Fruit fly (Drosophila melanogaster) whole organism, embryonic: ENCODE results near the gene CG34125.

ENCODE experiments used
- Atf-2 ChIP-seq: fragments of 200-800 bp; sonication (Bioruptor generic); optimal IDR thresholded peaks from 2 replicates; lab custom pipeline; 2016; ENCODE audit warnings: missing biosample characterization, missing genetic modification characterization
- Atf3 ChIP-seq: fragments of 200-800 bp; sonication (Bioruptor generic); optimal IDR thresholded peaks from 3 replicates; lab custom pipeline; 2016; ENCODE audit warnings: missing biosample characterization, missing genetic modification characterization
- CG10147 ChIP-seq: fragments of 200-800 bp; sonication (Bioruptor generic); optimal IDR thresholded peaks from 2 replicates; lab custom pipeline; 2019; ENCODE audit warnings: missing biosample characterization, mild to moderate bottlenecking, missing genetic modification characterization, moderate library complexity
- CG11456 ChIP-seq: fragments of 200-800 bp; sonication (Bioruptor generic); IDR thresholded peaks from 3 replicates; pipeline ENCODE4 v1.3.6; 2022; ENCODE audit warnings: missing biosample characterization, missing genetic modification characterization
- CG11696 ChIP-seq: fragments of 200-800 bp; sonication (Bioruptor generic); IDR thresholded peaks from 2 replicates; pipeline ENCODE4 v1.3.6; 2022; ENCODE audit warnings: missing biosample characterization, missing genetic modification characterization
- CG12104 ChIP-seq: fragments of 200-800 bp; sonication (Bioruptor generic); optimal IDR thresholded peaks from 3 replicates; lab custom pipeline; 2016; ENCODE audit warnings: missing biosample characterization, missing genetic modification characterization
- CG12744 ChIP-seq: fragments of 200-800 bp; sonication (Bioruptor generic); optimal IDR thresholded peaks from 2 replicates; lab custom pipeline; 2016; ENCODE audit warnings: missing biosample characterization, missing genetic modification characterization
- CG13123 ChIP-seq: fragments of 200-800 bp; sonication (Bioruptor generic); optimal IDR thresholded peaks from 2 replicates; lab custom pipeline; 2016; ENCODE audit warnings: missing biosample characterization, missing genetic modification characterization
- CG13424 ChIP-seq: fragments of 200-800 bp; sonication (Bioruptor generic); optimal IDR thresholded peaks from 2 replicates; lab custom pipeline; 2019; ENCODE audit warnings: missing biosample characterization, mild to moderate bottlenecking, missing genetic modification characterization, moderate library complexity
- CG14050 ChIP-seq: fragments of 200-800 bp; sonication (Bioruptor generic); IDR thresholded peaks from 3 replicates; pipeline ENCODE4 v1.3.6; 2022; ENCODE audit warnings: missing biosample characterization, missing genetic modification characterization
- CG1529 ChIP-seq: fragments of 200-800 bp; sonication (Bioruptor generic); optimal IDR thresholded peaks from 3 replicates; lab custom pipeline; 2018; ENCODE audit warnings: missing biosample characterization, missing genetic modification characterization
- CG15514 ChIP-seq: fragments of 200-800 bp; sonication (Bioruptor generic); optimal IDR thresholded peaks from 3 replicates; lab custom pipeline; 2017; ENCODE audit warnings: missing biosample characterization, missing genetic modification characterization, mild to moderate bottlenecking, moderate library complexity, missing genetic modification reagents
- CG31441 ChIP-seq: fragments of 200-800 bp; sonication (Bioruptor generic); IDR thresholded peaks from 2 replicates; pipeline ENCODE4 v1.3.6; 2022; ENCODE audit warnings: missing biosample characterization, missing genetic modification characterization
- CG3281 ChIP-seq: fragments of 200-800 bp; sonication (Bioruptor generic); optimal IDR thresholded peaks from 3 replicates; lab custom pipeline; 2017; ENCODE audit warnings: missing biosample characterization, mild to moderate bottlenecking, missing genetic modification characterization
- CG4328 ChIP-seq: fragments of 200-800 bp; sonication (Bioruptor generic); optimal IDR thresholded peaks from 3 replicates; lab custom pipeline; 2017; ENCODE audit warnings: missing biosample characterization, missing genetic modification reagents, missing genetic modification characterization
- CG7963 ChIP-seq: fragments of 200-800 bp; sonication (Bioruptor generic); IDR thresholded peaks from 3 replicates; pipeline ENCODE4 v1.3.6; 2022; ENCODE audit warnings: missing biosample characterization, missing genetic modification characterization; ENCODE audit not compliant: partially characterized antibody
- CG8089 ChIP-seq: fragments of 200-800 bp; sonication (Bioruptor generic); optimal IDR thresholded peaks from 3 replicates; lab custom pipeline; 2016; ENCODE audit warnings: missing biosample characterization, missing genetic modification characterization
- CG8478 ChIP-seq: fragments of >200 bp; optimal IDR thresholded peaks from 2 replicates; lab custom pipeline; 2018
- CHES-1-like ChIP-seq: fragments of 200-800 bp; sonication (Bioruptor generic); optimal IDR thresholded peaks from 2 replicates; lab custom pipeline; 2016; ENCODE audit warnings: missing biosample characterization, missing genetic modification characterization
- Camta ChIP-seq: fragments of 200-800 bp; sonication (Bioruptor generic); optimal IDR thresholded peaks from 2 replicates; lab custom pipeline; 2016; ENCODE audit warnings: missing biosample characterization, missing genetic modification characterization
- Eip74EF ChIP-seq, 2 experiments: fragments of 200-800 bp in 1 of 2; fragments of >200 bp in 1 of 2; sonication (Bioruptor generic) in 1 of 2; optimal IDR thresholded peaks; 2 replicates each; lab custom pipeline; 2017 to 2019; ENCODE audit warnings: missing biosample characterization in 2 of 2, missing genetic modification characterization in 2 of 2, mild to moderate bottlenecking in 1 of 2, moderate library complexity in 1 of 2
- HLH54F ChIP-seq: fragments of 200-800 bp; sonication (Bioruptor generic); optimal IDR thresholded peaks from 3 replicates; lab custom pipeline; 2016; ENCODE audit warnings: missing biosample characterization, missing genetic modification characterization
- Hr78 ChIP-seq, 2 experiments: fragments of 200-800 bp in 1 of 2; fragments of >200 bp in 1 of 2; sonication (Bioruptor generic) in 1 of 2; optimal IDR thresholded peaks; 2 replicates each; lab custom pipeline; 2017 to 2019; ENCODE audit warnings: missing biosample characterization in 2 of 2, missing genetic modification characterization in 2 of 2, mild to moderate bottlenecking in 1 of 2, moderate library complexity in 1 of 2
- Med ChIP-seq: fragments of 200-800 bp; sonication (Bioruptor generic); peaks from one replicate; lab custom pipeline; 2016; ENCODE audit warnings: missing biosample characterization, missing genetic modification characterization, mild to moderate bottlenecking, inconsistent platforms, moderate library complexity
- Myb ChIP-seq: fragments of 200-800 bp; sonication (Bioruptor generic); optimal IDR thresholded peaks from 2 replicates; lab custom pipeline; 2016; ENCODE audit warnings: missing biosample characterization, missing genetic modification characterization
- Opbp ChIP-seq: fragments of 200-800 bp; sonication (Bioruptor generic); IDR thresholded peaks from 3 replicates; pipeline ENCODE4 v1.3.6; 2022; ENCODE audit warnings: missing biosample characterization, missing genetic modification characterization; ENCODE audit not compliant: partially characterized antibody
- Sin3A ChIP-seq: fragments of >200 bp; optimal IDR thresholded peaks from 2 replicates; lab custom pipeline; 2018
- Sry-β ChIP-seq: fragments of 200-800 bp; sonication (Bioruptor generic); optimal IDR thresholded peaks from 2 replicates; lab custom pipeline; 2018; ENCODE audit warnings: missing biosample characterization, mild to moderate bottlenecking, missing genetic modification characterization, moderate library complexity
- Stat92E ChIP-seq, 3 experiments: fragments of >200 bp in 2 of 3; fragments of 200-800 bp in 1 of 3; sonication (Bioruptor generic) in 1 of 3; optimal IDR thresholded peaks; 2 replicates each; lab custom pipeline; 2017 to 2019; ENCODE audit warnings: missing biosample characterization in 3 of 3, missing genetic modification characterization in 3 of 3, mild to moderate bottlenecking in 1 of 3, moderate library complexity in 1 of 3
- YL-1 ChIP-seq: fragments of 200-800 bp; sonication (Bioruptor generic); optimal IDR thresholded peaks from 3 replicates; lab custom pipeline; 2017; ENCODE audit warnings: missing biosample characterization, mild to moderate bottlenecking, missing genetic modification characterization
- aop ChIP-seq: fragments of 200-800 bp; sonication (Bioruptor generic); IDR thresholded peaks from 2 replicates; pipeline ENCODE4 v1.3.6; 2022; ENCODE audit warnings: missing biosample characterization, missing genetic modification characterization
- ci ChIP-seq: fragments of 200-800 bp; sonication (Bioruptor generic); IDR thresholded peaks from 3 replicates; pipeline ENCODE4 v1.3.6; 2022; ENCODE audit warnings: missing biosample characterization, missing genetic modification characterization
- dysf ChIP-seq: fragments of 200-800 bp; sonication (Bioruptor generic); IDR thresholded peaks from 3 replicates; pipeline ENCODE4 v1.3.6; 2022; ENCODE audit warnings: missing biosample characterization, missing genetic modification characterization
- fu2 ChIP-seq: fragments of 200-800 bp; sonication (Bioruptor generic); optimal IDR thresholded peaks from 2 replicates; lab custom pipeline; 2016; ENCODE audit warnings: missing biosample characterization, missing genetic modification characterization
- gem ChIP-seq: fragments of 200-800 bp; sonication (Bioruptor generic); optimal IDR thresholded peaks from 2 replicates; lab custom pipeline; 2019; ENCODE audit warnings: missing biosample characterization, mild to moderate bottlenecking, missing genetic modification characterization, moderate library complexity
- ham ChIP-seq: fragments of 200-800 bp; sonication (Bioruptor generic); IDR thresholded peaks from 2 replicates; pipeline ENCODE4 v1.3.6; 2022; ENCODE audit warnings: missing biosample characterization, missing genetic modification characterization
- knrl ChIP-seq: fragments of 200-800 bp; sonication (Bioruptor generic); IDR thresholded peaks from 3 replicates; pipeline ENCODE4 v1.3.6; 2022; ENCODE audit warnings: missing biosample characterization, missing genetic modification characterization; ENCODE audit not compliant: partially characterized antibody
- mam ChIP-seq: fragments of 200-800 bp; sonication (Bioruptor generic); optimal IDR thresholded peaks from 3 replicates; lab custom pipeline; 2016; ENCODE audit warnings: missing biosample characterization, missing genetic modification characterization
- oc ChIP-seq: fragments of 200-800 bp; sonication (Bioruptor generic); optimal IDR thresholded peaks from 2 replicates; lab custom pipeline; 2018; ENCODE audit warnings: missing biosample characterization, mild to moderate bottlenecking, missing genetic modification characterization, moderate library complexity
- pros ChIP-seq: fragments of 200-800 bp; sonication (Bioruptor generic); optimal IDR thresholded peaks from 3 replicates; lab custom pipeline; 2019; ENCODE audit warnings: missing biosample characterization, mild to moderate bottlenecking, missing genetic modification characterization, moderate library complexity
- pum ChIP-seq: fragments of 200-800 bp; sonication (Bioruptor generic); optimal IDR thresholded peaks from 2 replicates; lab custom pipeline; 2016; ENCODE audit warnings: missing biosample characterization, missing genetic modification characterization
- rib ChIP-seq: fragments of 200-800 bp; sonication (Bioruptor generic); IDR thresholded peaks from 2 replicates; pipeline ENCODE4 v1.3.6; 2022; ENCODE audit warnings: missing biosample characterization, missing genetic modification characterization
- ro ChIP-seq: fragments of 200-800 bp; sonication (Bioruptor generic); IDR thresholded peaks from 2 replicates; pipeline ENCODE4 v1.3.6; 2022; ENCODE audit warnings: missing biosample characterization, missing genetic modification characterization
- slp2 ChIP-seq: fragments of 200-800 bp; sonication (Bioruptor generic); optimal IDR thresholded peaks from 2 replicates; lab custom pipeline; 2016; ENCODE audit warnings: missing biosample characterization, missing genetic modification characterization
- ssp ChIP-seq: fragments of 200-800 bp; sonication (Bioruptor generic); IDR thresholded peaks from 2 replicates; pipeline ENCODE4 v1.3.6; 2022; ENCODE audit warnings: missing biosample characterization, missing genetic modification characterization
- trem ChIP-seq: fragments of 200-800 bp; optimal IDR thresholded peaks from 3 replicates; lab custom pipeline; 2019; ENCODE audit warnings: missing biosample characterization, mild to moderate bottlenecking, missing genetic modification characterization, moderate library complexity
- tup ChIP-seq: fragments of 200-800 bp; sonication (Bioruptor generic); optimal IDR thresholded peaks from 2 replicates; lab custom pipeline; 2016; ENCODE audit warnings: missing biosample characterization, mild to moderate bottlenecking, missing genetic modification characterization, moderate library complexity
- twi ChIP-seq: fragments of 200-800 bp; optimal IDR thresholded peaks from 2 replicates; lab custom pipeline; 2019; ENCODE audit warnings: missing biosample characterization, mild to moderate bottlenecking, missing genetic modification characterization, moderate library complexity
- tx ChIP-seq: fragments of 200-800 bp; sonication (Bioruptor generic); optimal IDR thresholded peaks from 2 replicates; lab custom pipeline; 2016; ENCODE audit warnings: missing biosample characterization, missing genetic modification characterization
- vfl ChIP-seq: fragments of 200-800 bp; sonication (Bioruptor generic); optimal IDR thresholded peaks from 2 replicates; lab custom pipeline; 2016; ENCODE audit warnings: missing biosample characterization, missing genetic modification characterization

The CG34125 gene

DNA sequence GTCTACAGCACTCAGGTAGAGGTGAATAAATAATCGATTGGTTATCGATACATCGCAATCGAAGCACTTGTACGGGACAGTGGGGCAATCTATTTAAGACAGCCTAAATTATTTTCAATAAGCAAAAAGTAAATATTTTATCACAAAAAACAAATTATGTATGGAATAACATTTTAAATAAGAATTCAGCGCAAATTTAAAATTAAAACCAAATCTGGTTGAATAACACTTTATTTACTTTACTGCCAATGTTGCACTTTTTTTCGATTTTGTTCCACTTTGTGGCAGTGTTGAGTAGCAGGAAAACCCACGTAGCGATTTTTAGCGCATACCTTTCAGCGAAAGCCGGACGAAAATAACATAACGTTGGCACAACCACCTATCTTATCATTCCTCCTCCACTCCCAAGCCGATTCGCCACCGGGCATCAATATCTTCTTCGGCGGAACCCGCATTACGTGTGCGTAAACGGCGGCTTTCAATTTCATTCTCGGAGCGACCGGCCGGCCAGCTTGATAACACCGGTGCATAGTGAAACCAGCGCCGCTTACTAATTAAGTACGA is 11.6 kb downstream of the CG34125 start, which contains the start of the genes Gmd and CG3792 (continued):
- peak; percentile 87 for TF ChIP-seq twi (tag; lab: Kevin White, UChicago)
- TF ChIP-seq CG4328, result peak; percentile 95
- peak; percentile 82 for TF ChIP-seq YL-1
- peak; percentile 91 for TF ChIP-seq ro (GFP tag; lab: Robert Waterston, UW)
- peak; percentile 94 for TF ChIP-seq trem (tag; lab: Kevin White, UChicago)
- peak; percentile 91 for TF ChIP-seq ssp (GFP tag; lab: Robert Waterston, UW)
- TF ChIP-seq CG11696, result peak; percentile 89
- TF ChIP-seq Med (GFP tag; lab: Kevin White, UChicago), result peak; percentile 98
- peak; percentile 86; the same call in 1 of the 2 replicates for TF ChIP-seq ham (GFP tag; lab: Robert Waterston, UW)
- peak; percentile 89 for TF ChIP-seq Atf3 (GFP tag; lab: Kevin White, UChicago)
- TF ChIP-seq Hr78 (GFP tag; optimal IDR thresholded peaks at IDR 0.05; lab: Kevin White, UChicago), result peak in 1 of 2 experiments; percentile 78
- TF ChIP-seq CG13424, result peak; percentile 88
- peak; percentile 94 for TF ChIP-seq CG10147
- no peak for TF ChIP-seq CG8478 (lab: Kevin White, UChicago)
- TF ChIP-seq knrl (GFP tag; lab: Robert Waterston, UW), result peak; percentile 87
- TF ChIP-seq HLH54F (GFP tag; lab: Kevin White, UChicago), result peak; percentile 95
- peak; percentile 93 for TF ChIP-seq CG14050 (GFP tag; lab: Robert Waterston, UW)
- TF ChIP-seq CG7963 (GFP tag; lab: Robert Waterston, UW), result peak; percentile 76
- peak; percentile 96 for TF ChIP-seq rib
- peak; percentile 92 for TF ChIP-seq CHES-1-like
- peak; percentile 53; the same call in 2 of the 3 replicates for TF ChIP-seq Opbp (GFP tag; lab: Robert Waterston, UW)
- TF ChIP-seq pum (GFP tag; lab: Kevin White, UChicago), result peak; percentile 94
- TF ChIP-seq Eip74EF (GFP tag; optimal IDR thresholded peaks at IDR 0.05; lab: Kevin White, UChicago), result peak in 1 of 2 experiments; percentile 88
- peak; percentile 86 for TF ChIP-seq CG1529 (GFP tag; lab: Kevin White, UChicago)
- peak; percentile 93 for TF ChIP-seq vfl
- peak; percentile 92 for TF ChIP-seq oc (tag; lab: Kevin White, UChicago)
- peak; percentile 82 for TF ChIP-seq Sin3A
- no peak; the same call in 1 of the 2 replicates for TF ChIP-seq aop (GFP tag; lab: Robert Waterston, UW)
- peak; percentile 97 for TF ChIP-seq CG31441
- peak; percentile 64 for TF ChIP-seq pros (GFP tag; lab: Kevin White, UChicago)
- TF ChIP-seq CG12104, result peak; percentile 93
- TF ChIP-seq CG12744 (GFP tag; lab: Kevin White, UChicago), result peak; percentile 96
- peak; percentile 93 for TF ChIP-seq ci (GFP tag; lab: Robert Waterston, UW)
- TF ChIP-seq fu2 (GFP tag; lab: Kevin White, UChicago), result peak; percentile 88
- peak; percentile 81 for TF ChIP-seq CG8089 (GFP tag; lab: Kevin White, UChicago)
- peak; percentile 78 for TF ChIP-seq tup (GFP tag; lab: Kevin White, UChicago)
- peak; percentile 77 for TF ChIP-seq Myb (GFP tag; lab: Kevin White, UChicago)
- TF ChIP-seq Camta, result peak; percentile 96
- TF ChIP-seq Stat92E (GFP tag; optimal IDR thresholded peaks at IDR 0.05; lab: Kevin White, UChicago), result peak in 1 of 3 experiments; percentile 82
- TF ChIP-seq Atf-2 (GFP tag; lab: Kevin White, UChicago), result peak; percentile 96
- TF ChIP-seq CG11456 (GFP tag; lab: Robert Waterston, UW), result peak; percentile 96
- TF ChIP-seq dysf (GFP tag; lab: Robert Waterston, UW), result peak; percentile 97
- TF ChIP-seq Sry-β, result peak; percentile 76
- TF ChIP-seq tx (GFP tag; lab: Kevin White, UChicago), result peak; percentile 94
- peak; percentile 94 for TF ChIP-seq slp2 (GFP tag; lab: Kevin White, UChicago)
- TF ChIP-seq CG3281 (GFP tag; lab: Kevin White, UChicago), result peak; percentile 95
- peak; percentile 88 for TF ChIP-seq CG15514 (GFP tag; lab: Kevin White, UChicago)
- peak; percentile 97 for TF ChIP-seq mam (GFP tag; lab: Kevin White, UChicago)
- peak; percentile 92 for TF ChIP-seq CG13123 (GFP tag; lab: Kevin White, UChicago)
- TF ChIP-seq gem (tag; lab: Kevin White, UChicago), result peak; percentile 95
